Worm (Caenorhabditis elegans) whole organism, young adult: ENCODE results near the gene F07E5.12.

Source experiments
- Y53G8AR.9 ChIP-seq: fragments of 200-800 bp; sonication (Bioruptor generic); conservative IDR thresholded peaks from 2 replicates; pipeline ENCODE4 v1.3.6; 2022; ENCODE audit warnings: missing genetic modification reagents, missing genetic modification characterization, missing compliant biosample characterization
- Y67H2A.10 ChIP-seq: fragments of 200-800 bp; sonication (Bioruptor generic); conservative IDR thresholded peaks from 2 replicates; pipeline ENCODE4 v1.3.6; 2022; ENCODE audit warnings: missing genetic modification reagents, missing genetic modification characterization, missing compliant biosample characterization
- ZK185.1 ChIP-seq: sonication (generic microtip); optimal IDR thresholded peaks from 2 replicates; lab custom pipeline; 2016; ENCODE audit warnings: mild to moderate bottlenecking, missing genetic modification characterization, missing compliant biosample characterization; ENCODE audit not compliant: poor library complexity, severe bottlenecking
- ceh-58 ChIP-seq: fragments of 200-800 bp; sonication (Bioruptor generic); IDR thresholded peaks from 2 replicates; pipeline ENCODE4 v1.3.6; 2022; ENCODE audit warnings: missing genetic modification characterization, missing compliant biosample characterization
- lin-35 ChIP-seq, 3 experiments: fragments of 150-350 bp in 2 of 3; sonication (generic microtip) in 1 of 3; optimal IDR thresholded peaks; 2 replicates each; lab custom pipeline; 2014 to 2018; ENCODE audit warnings: missing biosample characterization in 3 of 3, missing genetic modification characterization in 3 of 3, missing genetic modification reagents in 3 of 3
- nfyb-1 ChIP-seq: fragments of 200-800 bp; sonication (Bioruptor generic); IDR thresholded peaks from 2 replicates; pipeline ENCODE4 v1.3.6; 2022; ENCODE audit warnings: missing genetic modification reagents, missing genetic modification characterization, missing compliant biosample characterization
- repo-1 ChIP-seq: sonication (generic microtip); optimal IDR thresholded peaks from 2 replicates; lab custom pipeline; 2017; ENCODE audit warnings: mild to moderate bottlenecking, missing genetic modification characterization, missing compliant biosample characterization
- sea-2 ChIP-seq: fragments of 200-800 bp; sonication (Bioruptor generic); IDR thresholded peaks from 2 replicates; pipeline ENCODE4 v1.3.6; 2022; ENCODE audit warnings: missing genetic modification characterization, missing compliant biosample characterization
- snpc-3.4 ChIP-seq: sonication (generic microtip); optimal IDR thresholded peaks from 2 replicates; lab custom pipeline; 2017; ENCODE audit warnings: missing genetic modification characterization, mild to moderate bottlenecking, missing compliant biosample characterization, antibody characterized with exemption, moderate library complexity, missing genotype, missing genetic modification reagents
- somi-1 ChIP-seq: fragments of 200-800 bp; sonication (Bioruptor generic); optimal IDR thresholded peaks from 2 replicates; lab custom pipeline; 2018; ENCODE audit warnings: mild to moderate bottlenecking, missing genetic modification characterization, missing compliant biosample characterization

ce11 chrII:2091972-2092371 is 24.2 kb downstream of the F07E5.12 start, which contains the start of gene T16A1.10:
- TF ChIP-seq ZK185.1 (tag; lab: Kevin White, UChicago): no peak
- TF ChIP-seq Y67H2A.10 (GFP tag; lab: Robert Waterston, UW): no peak
- no peak for TF ChIP-seq Y53G8AR.9
- TF ChIP-seq snpc-3.4 (tag; lab: Kevin White, UChicago): no peak
- no peak for TF ChIP-seq somi-1
- no peak for TF ChIP-seq sea-2 (GFP tag; lab: Robert Waterston, UW)
- TF ChIP-seq ceh-58 (GFP tag; lab: Robert Waterston, UW): no peak
- no peak for TF ChIP-seq nfyb-1 (GFP tag; lab: Robert Waterston, UW)
- TF ChIP-seq lin-35 (GFP tag; optimal IDR thresholded peaks at IDR 0.05; lab: Kevin White, UChicago): no peak
- no peak for TF ChIP-seq repo-1
